Worm (Caenorhabditis elegans) whole organism, late embryonic: ENCODE data around the gene msp-78.

ENCODE experiments used
- ama-1 ChIP-seq: fragments of 150-350 bp; optimal IDR thresholded peaks from 2 replicates; lab custom pipeline; 2014
- ceh-9 ChIP-seq: sonication (generic microtip); optimal IDR thresholded peaks from 2 replicates; lab custom pipeline; 2016; ENCODE audit warnings: mild to moderate bottlenecking, missing genetic modification characterization, inconsistent platforms, missing compliant biosample characterization
- mec-3 ChIP-seq: sonication (generic microtip); optimal IDR thresholded peaks from 2 replicates; lab custom pipeline; 2016; ENCODE audit warnings: borderline replicate concordance, missing genetic modification characterization, missing compliant biosample characterization
- nfya-1 ChIP-seq: sonication (generic microtip); optimal IDR thresholded peaks from 2 replicates; lab custom pipeline; 2017; ENCODE audit warnings: missing genetic modification characterization, mild to moderate bottlenecking, missing compliant biosample characterization, antibody characterized with exemption, moderate library complexity
- pat-9 ChIP-seq: fragments of 200-800 bp; sonication (Bioruptor generic); optimal IDR thresholded peaks from 2 replicates; lab custom pipeline; 2018; ENCODE audit warnings: mild to moderate bottlenecking, missing genetic modification characterization, moderate library complexity, missing compliant biosample characterization
- pros-1 ChIP-seq: fragments of 150-350 bp; optimal IDR thresholded peaks from 2 replicates; lab custom pipeline; 2014; ENCODE audit warnings: missing biosample characterization, missing genetic modification reagents, missing genetic modification characterization
- unc-55 ChIP-seq: sonication (generic microtip); optimal IDR thresholded peaks from 2 replicates; lab custom pipeline; 2017; ENCODE audit warnings: missing biosample characterization, missing genetic modification reagents, missing genetic modification characterization

DNA sequence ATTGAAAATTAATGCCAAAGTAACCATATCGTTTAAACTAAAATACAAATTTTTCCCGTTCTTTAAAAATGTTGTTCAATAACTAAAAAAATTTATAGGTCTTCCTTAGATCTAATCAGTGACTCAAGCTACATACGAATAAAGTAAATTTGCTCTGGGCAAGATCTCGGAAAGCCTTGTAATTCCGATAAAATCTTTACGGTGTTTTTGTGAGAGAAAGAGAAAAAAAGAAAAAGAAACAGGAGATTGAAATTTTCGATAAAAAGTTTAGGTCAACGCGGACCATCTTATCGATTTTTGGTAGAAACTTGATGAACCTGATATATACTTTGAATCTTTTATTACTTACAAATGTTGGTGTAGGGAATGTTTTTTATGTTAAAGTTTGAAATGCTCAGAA, 46.7 kb upstream of the msp-78 start:
- no peak for TF ChIP-seq ama-1 (lab: Kevin White, UChicago)
- no peak for TF ChIP-seq pat-9 (tag; lab: Kevin White, UChicago)
- TF ChIP-seq ceh-9 (tag; lab: Kevin White, UChicago), result no peak
- no peak for TF ChIP-seq unc-55 (GFP tag; lab: Kevin White, UChicago)
- TF ChIP-seq mec-3 (tag; lab: Kevin White, UChicago), result no peak
- TF ChIP-seq pros-1 (tag; lab: Kevin White, UChicago), result no peak
- no peak for TF ChIP-seq nfya-1 (tag; lab: Kevin White, UChicago)
